Worm (Caenorhabditis elegans) whole organism, L4 larva: ENCODE results near the gene pygl-1.
"Not testable (repeated sequence)": the region's sequence is repeated elsewhere in the genome, so short reads cannot be mapped to it uniquely, and the experiment has no call there.

Experiments
- F44E2.7 ChIP-seq: fragments of 200-800 bp; sonication (Bioruptor generic); IDR thresholded peaks from 2 replicates; pipeline ENCODE4 v2.1.2; 2022; ENCODE audit warnings: missing genetic modification characterization, missing compliant biosample characterization
- Y48G9A.11 ChIP-seq: fragments of 200-800 bp; sonication (Bioruptor generic); IDR thresholded peaks from 2 replicates; pipeline ENCODE4 v1.3.6; 2022; ENCODE audit warnings: missing genetic modification reagents, missing genetic modification characterization, missing compliant biosample characterization
- aha-1 ChIP-seq: fragments of 150-350 bp; peaks from one replicate; lab custom pipeline; 2014; ENCODE audit warnings: missing biosample characterization, missing genetic modification characterization
- arid-1 ChIP-seq: fragments of 200-800 bp; sonication (Bioruptor generic); conservative IDR thresholded peaks from 2 replicates; pipeline ENCODE4 v1.3.6; 2022; ENCODE audit warnings: missing genetic modification reagents, missing genetic modification characterization, missing compliant biosample characterization
- ceh-20 ChIP-seq: fragments of 200-800 bp; sonication (Bioruptor generic); IDR thresholded peaks from 2 replicates; pipeline ENCODE4 v1.3.6; 2022; ENCODE audit warnings: missing genetic modification reagents, missing genetic modification characterization, missing compliant biosample characterization
- ceh-28 ChIP-seq: fragments of 150-350 bp; optimal IDR thresholded peaks from 2 replicates; lab custom pipeline; 2014; ENCODE audit warnings: missing biosample characterization, missing genetic modification reagents, missing genetic modification characterization
- ceh-32 ChIP-seq: sonication (generic microtip); optimal IDR thresholded peaks from 2 replicates; lab custom pipeline; 2016; ENCODE audit warnings: mild to moderate bottlenecking, missing genetic modification characterization, missing compliant biosample characterization; ENCODE audit not compliant: poor library complexity
- ceh-82 ChIP-seq: sonication (generic microtip); optimal IDR thresholded peaks from 2 replicates; lab custom pipeline; 2017; ENCODE audit warnings: missing biosample characterization, missing genetic modification characterization
- cey-2 ChIP-seq: sonication (generic microtip); optimal IDR thresholded peaks from 3 replicates; lab custom pipeline; 2017; ENCODE audit warnings: missing genetic modification characterization, mild to moderate bottlenecking, missing compliant biosample characterization, antibody characterized with exemption, borderline replicate concordance; ENCODE audit not compliant: insufficient read depth
- daf-16 ChIP-seq, 3 experiments: sonication (generic microtip); optimal IDR thresholded peaks; 2 replicates each; lab custom pipeline; 2016 to 2017; ENCODE audit warnings: missing genetic modification characterization in 3 of 3, missing genetic modification reagents in 3 of 3, mild to moderate bottlenecking in 2 of 3, missing compliant biosample characterization in 2 of 3, missing biosample characterization in 1 of 3, moderate library complexity in 1 of 3
- fos-1 ChIP-seq: fragments of 150-350 bp; optimal IDR thresholded peaks from 2 replicates; lab custom pipeline; 2014; ENCODE audit warnings: missing biosample characterization, missing genetic modification characterization
- gei-8 ChIP-seq: fragments of 200-800 bp; sonication (Bioruptor generic); optimal IDR thresholded peaks from 2 replicates; lab custom pipeline; 2018; ENCODE audit warnings: mild to moderate bottlenecking, missing genetic modification characterization, missing compliant biosample characterization
- hmg-1.1 ChIP-seq: fragments of 200-800 bp; sonication (Bioruptor generic); IDR thresholded peaks from 2 replicates; pipeline ENCODE4 v1.3.6; 2022; ENCODE audit warnings: missing genetic modification reagents, missing genetic modification characterization, missing compliant biosample characterization
- lin-29 ChIP-seq: fragments of 200-800 bp; sonication (Bioruptor generic); IDR thresholded peaks from 2 replicates; pipeline ENCODE4 v1.3.6; 2022; ENCODE audit warnings: missing genetic modification reagents, missing genetic modification characterization, missing compliant biosample characterization
- madf-9 ChIP-seq: fragments of 200-800 bp; sonication (Bioruptor generic); conservative IDR thresholded peaks from 2 replicates; pipeline ENCODE4 v1.3.6; 2022; ENCODE audit warnings: missing genetic modification reagents, missing genetic modification characterization, missing compliant biosample characterization
- mdl-1 ChIP-seq, 2 experiments: fragments of 150-350 bp in 1 of 2; sonication (generic microtip) in 1 of 2; optimal IDR thresholded peaks; 2 replicates each; lab custom pipeline; 2014 to 2017; ENCODE audit warnings: missing biosample characterization in 2 of 2, missing genetic modification characterization in 2 of 2
- mep-1 ChIP-seq: fragments of 150-350 bp; sonication (generic microtip); optimal IDR thresholded peaks from 3 replicates; lab custom pipeline; 2014; ENCODE audit warnings: missing biosample characterization, missing genetic modification characterization
- mxl-2 ChIP-seq: fragments of 200-800 bp; sonication (Bioruptor generic); conservative IDR thresholded peaks from 2 replicates; pipeline ENCODE4 v1.3.6; 2022; ENCODE audit warnings: missing genetic modification reagents, missing genetic modification characterization, missing compliant biosample characterization
- nhr-102 ChIP-seq: sonication (generic microtip); optimal IDR thresholded peaks from 2 replicates; lab custom pipeline; 2016; ENCODE audit warnings: mild to moderate bottlenecking, missing genetic modification characterization, moderate library complexity, missing compliant biosample characterization
- nhr-111 ChIP-seq: fragments of 200-800 bp; sonication (Bioruptor generic); optimal IDR thresholded peaks from 2 replicates; lab custom pipeline; 2018; ENCODE audit warnings: mild to moderate bottlenecking, missing genetic modification characterization, missing compliant biosample characterization
- nhr-25 ChIP-seq: sonication (generic microtip); optimal IDR thresholded peaks from 2 replicates; lab custom pipeline; 2017; ENCODE audit warnings: missing genetic modification characterization, mild to moderate bottlenecking, missing compliant biosample characterization, antibody characterized with exemption, moderate library complexity, borderline replicate concordance; ENCODE audit not compliant: insufficient read depth
- nhr-28 ChIP-seq: fragments of 150-350 bp; optimal IDR thresholded peaks from 2 replicates; lab custom pipeline; 2014; ENCODE audit warnings: missing biosample characterization, missing genetic modification characterization
- nhr-42 ChIP-seq: fragments of 200-800 bp; sonication (Bioruptor generic); IDR thresholded peaks from 2 replicates; pipeline ENCODE4 v1.3.6; 2022; ENCODE audit warnings: missing genetic modification characterization, missing compliant biosample characterization
- nhr-48 ChIP-seq: sonication (generic microtip); optimal IDR thresholded peaks from 2 replicates; lab custom pipeline; 2016; ENCODE audit warnings: mild to moderate bottlenecking, missing genetic modification characterization, missing compliant biosample characterization
- nhr-77 ChIP-seq: fragments of 150-350 bp; optimal IDR thresholded peaks from 2 replicates; lab custom pipeline; 2014; ENCODE audit warnings: missing biosample characterization, missing genetic modification characterization
- sdz-12 ChIP-seq: fragments of 200-800 bp; sonication (Bioruptor generic); optimal IDR thresholded peaks from 2 replicates; lab custom pipeline; 2018; ENCODE audit warnings: mild to moderate bottlenecking, missing genetic modification characterization, missing compliant biosample characterization
- spr-1 ChIP-seq: sonication (generic microtip); optimal IDR thresholded peaks from 2 replicates; lab custom pipeline; 2016; ENCODE audit warnings: mild to moderate bottlenecking, missing genetic modification characterization, missing compliant biosample characterization
- unc-62 ChIP-seq, 3 experiments: fragments of 150-350 bp in 1 of 3; sonication (generic microtip); optimal IDR thresholded peaks in 2 of 3; peaks in 1 of 3; 1 replicate in 1 of 3; 2 replicates in 2 of 3; lab custom pipeline; 2014 to 2017; ENCODE audit warnings: missing biosample characterization in 3 of 3, missing genetic modification characterization in 3 of 3, missing genetic modification reagents in 3 of 3, missing genotype in 1 of 3
- vab-7 ChIP-seq: fragments of 200-800 bp; sonication (Bioruptor generic); IDR thresholded peaks from 2 replicates; pipeline ENCODE4 v1.3.6; 2022; ENCODE audit warnings: missing genetic modification reagents, missing genetic modification characterization, missing compliant biosample characterization
- zag-1 ChIP-seq: fragments of 150-350 bp; optimal IDR thresholded peaks from 2 replicates; lab custom pipeline; 2014; ENCODE audit warnings: missing biosample characterization, missing genetic modification characterization
- zfp-2 ChIP-seq: sonication (generic microtip); optimal IDR thresholded peaks from 2 replicates; lab custom pipeline; 2016; ENCODE audit warnings: mild to moderate bottlenecking, missing genetic modification characterization, missing compliant biosample characterization
- zfp-3 ChIP-seq: fragments of 200-800 bp; sonication (Bioruptor generic); conservative IDR thresholded peaks from 2 replicates; pipeline ENCODE4 v1.3.6; 2022; ENCODE audit warnings: missing genetic modification reagents, missing genetic modification characterization, missing compliant biosample characterization
- zip-11 ChIP-seq: fragments of 200-800 bp; sonication (Bioruptor generic); IDR thresholded peaks from 2 replicates; pipeline ENCODE4 v1.3.6; 2022; ENCODE audit warnings: missing genetic modification characterization, missing compliant biosample characterization

The pygl-1 gene

DNA sequence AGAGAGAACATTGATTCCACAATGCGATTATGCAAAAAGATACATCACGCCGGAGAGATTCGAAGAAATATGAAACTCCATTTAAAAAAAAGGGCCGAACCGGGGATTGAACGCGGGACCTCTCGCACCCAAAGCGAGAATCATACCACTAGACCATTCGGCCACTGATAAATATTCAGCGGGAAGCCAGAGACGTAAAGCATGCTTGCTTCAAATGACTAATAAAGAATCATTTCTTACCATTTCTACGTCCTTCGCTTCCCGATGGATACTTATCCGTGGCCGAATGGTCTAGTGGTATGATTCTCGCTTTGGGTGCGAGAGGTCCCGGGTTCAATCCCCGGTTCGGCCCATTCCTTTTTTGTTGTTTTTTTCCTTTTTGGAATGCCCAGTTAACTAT is 9.4 kb downstream of the pygl-1 start (continued):
- TF ChIP-seq nhr-77 (tag; lab: Kevin White, UChicago) = no peak
- peak; percentile 44; the same call in 1 of the 2 replicates for TF ChIP-seq hmg-1.1 (GFP tag; lab: Robert Waterston, UW)
- no peak for TF ChIP-seq nhr-102 (tag; lab: Kevin White, UChicago)
- no peak for TF ChIP-seq zfp-3 (GFP tag; lab: Robert Waterston, UW)
- no peak for TF ChIP-seq nhr-25
- peak in 1 of 2 experiments; percentile 17 for TF ChIP-seq daf-16 (GFP tag; optimal IDR thresholded peaks at IDR 0.05; lab: Kevin White, UChicago)
- TF ChIP-seq daf-16 (tag; optimal IDR thresholded peaks at IDR 0.05; lab: Kevin White, UChicago) = peak; percentile 45
- 0 out of 2 replicates have a peak, but pooled peaks have one; percentile 24 for TF ChIP-seq nhr-42 (GFP tag; lab: Robert Waterston, UW)
- TF ChIP-seq zip-11 (GFP tag; lab: Robert Waterston, UW) = no peak
- TF ChIP-seq mdl-1 (tag; optimal IDR thresholded peaks at IDR 0.05; lab: Kevin White, UChicago) = no peak
- TF ChIP-seq gei-8 (GFP tag; lab: Kevin White, UChicago) = no peak
- no peak for TF ChIP-seq zag-1 (tag; lab: Kevin White, UChicago)
- TF ChIP-seq zfp-2 (tag; lab: Kevin White, UChicago) = no peak
- no peak for TF ChIP-seq nhr-28 (tag; lab: Kevin White, UChicago)
- TF ChIP-seq arid-1 (GFP tag; lab: Robert Waterston, UW) = 0 out of 2 replicates have a peak, but pooled peaks have one; percentile 36
- TF ChIP-seq nhr-48 (tag; lab: Kevin White, UChicago) = no peak

DNA sequence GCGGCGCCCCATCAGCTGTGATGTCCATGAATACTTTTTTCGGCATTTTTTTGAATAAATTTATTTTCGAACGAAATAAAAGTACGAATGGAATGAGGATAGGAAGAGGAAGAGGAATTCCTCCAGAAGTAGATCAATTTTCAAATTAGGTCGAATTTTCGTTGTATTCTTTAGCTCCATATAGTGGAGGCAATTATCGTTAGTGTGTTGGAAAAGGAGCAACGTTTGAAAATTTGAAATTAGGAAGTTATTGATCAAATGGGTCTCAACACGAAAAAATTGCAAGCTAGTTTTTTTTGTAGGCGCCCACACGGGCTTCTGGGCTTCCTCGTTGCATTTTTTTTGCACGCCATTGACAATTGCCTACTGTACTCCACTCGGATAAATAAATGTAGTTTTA is 13.3 kb downstream of the pygl-1 start, which contains the start of gene T22F3.12:
TSS of gene T22F3.12 (minus strand) at position 101 of the 400 bp plus-strand sequence.
- TF ChIP-seq ceh-82 (tag; lab: Kevin White, UChicago) (no peak), Y48G9A.11 (GFP tag; lab: Robert Waterston, UW) (no peak), mxl-2 (GFP tag; lab: Robert Waterston, UW) (no peak), ceh-20 (GFP tag; lab: Robert Waterston, UW) (no peak)

DNA sequence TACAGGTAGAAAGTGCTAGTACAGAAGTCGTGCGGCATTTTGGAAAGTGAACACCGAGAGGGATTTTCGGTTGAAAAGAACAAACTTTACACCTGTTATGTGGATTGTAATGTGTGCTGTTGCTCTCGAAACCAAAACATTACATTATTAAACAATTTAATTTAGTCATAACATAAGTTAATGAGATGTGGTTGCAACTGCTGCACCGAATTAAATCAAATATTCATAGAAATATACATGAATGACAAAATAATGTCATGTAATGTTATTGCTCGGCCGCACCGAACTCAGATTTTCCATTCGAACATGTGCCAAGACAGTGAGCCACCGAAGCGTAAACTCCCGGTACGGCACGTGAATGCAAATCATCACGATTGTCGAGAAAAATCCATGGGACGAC is 16.1 kb downstream of the pygl-1 start, which contains the start of gene srh-213:
TSS of gene srh-213 (minus strand) at position 101 of the 400 bp plus-strand sequence.
- TF ChIP-seq hmg-1.1 (GFP tag; lab: Robert Waterston, UW) (no peak), aha-1 (tag; lab: Kevin White, UChicago) (peak; percentile 84)

DNA sequence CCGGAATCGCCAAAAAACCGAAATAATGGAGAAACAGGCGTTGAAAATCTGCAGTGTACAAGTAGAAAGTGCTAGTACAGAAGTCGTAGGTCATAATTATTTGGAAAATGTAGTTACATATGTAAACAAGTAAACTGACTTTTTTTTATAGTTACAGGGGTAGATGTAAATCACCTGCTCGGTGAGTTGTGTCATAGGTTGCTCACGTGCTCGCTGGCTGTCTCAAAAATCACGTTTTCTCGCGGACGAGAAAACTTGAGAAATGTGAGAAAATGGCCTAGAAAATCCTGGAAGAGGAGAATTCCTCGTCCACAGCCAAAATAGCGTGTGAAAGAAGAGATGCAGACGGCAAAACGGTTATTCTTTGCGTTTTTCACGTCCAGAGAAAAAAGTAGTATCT is 18.2 kb downstream of the pygl-1 start, which contains the start of gene srh-212:
TSS of gene srh-212 (minus strand) at position 101 of the 400 bp plus-strand sequence.
- not testable (repeated sequence) for TF ChIP-seq unc-62 (GFP tag; optimal IDR thresholded peaks at IDR 0.05 in 1 of 2; lab: Kevin White, UChicago); unc-62 (tag; optimal IDR thresholded peaks at IDR 0.05; lab: Kevin White, UChicago); spr-1 (tag; lab: Kevin White, UChicago); nhr-77 (tag; lab: Kevin White, UChicago)

DNA sequence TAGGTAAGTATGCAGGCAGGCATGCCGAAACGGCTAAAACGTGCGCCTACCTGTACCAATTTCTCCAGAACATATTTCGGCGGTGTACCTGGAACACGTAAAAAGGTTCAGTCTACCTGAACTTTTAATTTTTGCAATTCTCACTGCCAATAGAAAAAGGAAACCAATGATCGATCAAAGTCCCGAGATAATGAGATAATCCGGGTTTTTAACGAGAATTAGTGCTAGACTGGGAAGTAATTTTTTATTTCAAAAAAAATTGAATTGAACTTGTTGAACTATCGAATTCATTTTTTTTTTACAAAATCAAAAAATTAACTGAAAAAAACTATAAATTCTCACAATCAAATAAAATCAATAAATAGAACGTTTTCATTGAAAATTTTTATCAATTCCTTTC is 21.7 kb downstream of the pygl-1 start, which contains the start of gene T22F3.7:
TSS of gene T22F3.7 (minus strand) at position 101 of the 400 bp plus-strand sequence.
- TF ChIP-seq cey-2 (tag; lab: Kevin White, UChicago) (no peak), mep-1 (tag; lab: Kevin White, UChicago) (no peak), lin-29 (GFP tag; lab: Robert Waterston, UW) (no peak), ceh-28 (tag; lab: Kevin White, UChicago) (no peak), nhr-111 (GFP tag; lab: Kevin White, UChicago) (no peak), fos-1 (no peak), F44E2.7 (GFP tag; lab: Robert Waterston, UW) (no peak), sdz-12 (GFP tag; lab: Kevin White, UChicago) (no peak), madf-9 (GFP tag; lab: Robert Waterston, UW) (no peak), ceh-32 (no peak), vab-7 (no peak)
